Fruit fly (Drosophila melanogaster) whole organism, adult: ENCODE results near the gene CG6230.

ENCODE experiments used
- CG11617 ChIP-seq: fragments of 200-800 bp; sonication (Bioruptor generic); optimal IDR thresholded peaks from 2 replicates; lab custom pipeline; 2017; ENCODE audit warnings: mild to moderate bottlenecking, missing biosample characterization, missing genetic modification reagents, missing genetic modification characterization
- CG12768 ChIP-seq: fragments of 200-800 bp; sonication (Bioruptor generic); optimal IDR thresholded peaks from 2 replicates; lab custom pipeline; 2017; ENCODE audit warnings: missing biosample characterization, missing genetic modification characterization, mild to moderate bottlenecking, moderate library complexity, missing genetic modification reagents
- CG14711 ChIP-seq: fragments of 200-800 bp; sonication (Bioruptor generic); optimal IDR thresholded peaks from 2 replicates; lab custom pipeline; 2018; ENCODE audit warnings: missing biosample characterization, mild to moderate bottlenecking, missing genetic modification characterization, moderate library complexity
- CG7045 ChIP-seq: fragments of 200-800 bp; sonication (Bioruptor generic); optimal IDR thresholded peaks from 2 replicates; lab custom pipeline; 2017; ENCODE audit warnings: missing biosample characterization, mild to moderate bottlenecking, missing genetic modification characterization
- CG7101 ChIP-seq: fragments of 200-800 bp; sonication (Bioruptor generic); optimal IDR thresholded peaks from 2 replicates; lab custom pipeline; 2018; ENCODE audit warnings: missing biosample characterization, mild to moderate bottlenecking, missing genetic modification characterization, moderate library complexity
- Hr96 ChIP-seq: fragments of 200-800 bp; sonication (Bioruptor generic); optimal IDR thresholded peaks from 2 replicates; lab custom pipeline; 2016; ENCODE audit warnings: missing biosample characterization, missing genetic modification characterization
- cic ChIP-seq: fragments of 200-800 bp; sonication (Bioruptor generic); optimal IDR thresholded peaks from 2 replicates; lab custom pipeline; 2017; ENCODE audit warnings: missing biosample characterization, mild to moderate bottlenecking, missing genetic modification characterization, moderate library complexity
- kay ChIP-seq: fragments of 200-800 bp; sonication (Bioruptor generic); peaks from one replicate; lab custom pipeline; 2016; ENCODE audit warnings: missing biosample characterization, missing genetic modification characterization, borderline replicate concordance
- tj ChIP-seq: fragments of 200-800 bp; sonication (Bioruptor generic); optimal IDR thresholded peaks from 3 replicates; lab custom pipeline; 2017; ENCODE audit warnings: missing biosample characterization, mild to moderate bottlenecking, missing genetic modification characterization, moderate library complexity
- toe ChIP-seq: fragments of 200-800 bp; sonication (Bioruptor generic); optimal IDR thresholded peaks from 2 replicates; lab custom pipeline; 2016; ENCODE audit warnings: missing biosample characterization, missing genetic modification characterization

DNA sequence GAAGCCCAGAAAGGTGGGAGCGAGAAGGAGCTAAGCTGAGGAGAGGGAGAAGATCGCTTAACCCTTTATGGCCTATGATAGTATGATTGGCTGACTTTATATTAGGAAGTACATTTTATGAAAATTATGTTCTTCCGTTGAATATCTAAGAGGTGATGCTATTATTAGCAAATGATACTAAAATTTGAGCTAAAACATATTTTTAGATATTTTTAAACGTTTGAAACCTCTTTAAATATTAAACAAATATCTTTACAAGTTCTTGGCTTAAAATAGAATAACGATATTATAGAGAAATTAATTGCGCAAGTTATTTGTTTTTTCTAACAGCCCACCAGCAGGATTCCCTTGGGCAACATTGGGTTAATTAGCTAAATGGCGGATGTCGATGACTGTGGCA is 50.6 kb downstream of the CG6230 start:
- TF ChIP-seq CG12768 (no peak), CG11617 (GFP tag; lab: Kevin White, UChicago) (no peak), Hr96 (no peak), cic (GFP tag; lab: Kevin White, UChicago) (no peak), CG7101 (tag; lab: Kevin White, UChicago) (no peak), kay (GFP tag; lab: Kevin White, UChicago) (no peak), tj (GFP tag; lab: Kevin White, UChicago) (no peak), CG14711 (tag; lab: Kevin White, UChicago) (no peak), toe (GFP tag; lab: Kevin White, UChicago) (no peak), CG7045 (GFP tag; lab: Kevin White, UChicago) (no peak)
